Fruit fly (Drosophila melanogaster) whole organism, adult: Measurements from ENCODE around the gene CG8142.

Experiments
- CG11617 ChIP-seq: fragments of 200-800 bp; sonication (Bioruptor generic); optimal IDR thresholded peaks from 2 replicates; lab custom pipeline; 2017; ENCODE audit warnings: mild to moderate bottlenecking, missing biosample characterization, missing genetic modification reagents, missing genetic modification characterization
- CG14711 ChIP-seq: fragments of 200-800 bp; sonication (Bioruptor generic); optimal IDR thresholded peaks from 2 replicates; lab custom pipeline; 2018; ENCODE audit warnings: missing biosample characterization, mild to moderate bottlenecking, missing genetic modification characterization, moderate library complexity
- CG1620 ChIP-seq: fragments of 200-800 bp; sonication (Bioruptor generic); optimal IDR thresholded peaks from 2 replicates; lab custom pipeline; 2016; ENCODE audit warnings: missing biosample characterization, missing genetic modification characterization
- CG33017 ChIP-seq: fragments of 200-800 bp; sonication (Bioruptor generic); optimal IDR thresholded peaks from 2 replicates; lab custom pipeline; 2018; ENCODE audit warnings: missing biosample characterization, mild to moderate bottlenecking, missing genetic modification characterization, moderate library complexity
- CG7045 ChIP-seq: fragments of 200-800 bp; sonication (Bioruptor generic); optimal IDR thresholded peaks from 2 replicates; lab custom pipeline; 2017; ENCODE audit warnings: missing biosample characterization, mild to moderate bottlenecking, missing genetic modification characterization
- CG7101 ChIP-seq: fragments of 200-800 bp; sonication (Bioruptor generic); optimal IDR thresholded peaks from 2 replicates; lab custom pipeline; 2018; ENCODE audit warnings: missing biosample characterization, mild to moderate bottlenecking, missing genetic modification characterization, moderate library complexity
- Clk ChIP-seq: fragments of 200-800 bp; sonication (Bioruptor generic); optimal IDR thresholded peaks from 2 replicates; lab custom pipeline; 2017; ENCODE audit warnings: missing biosample characterization, missing genetic modification characterization
- Crg-1 ChIP-seq: fragments of 200-800 bp; sonication (Bioruptor generic); optimal IDR thresholded peaks from 2 replicates; lab custom pipeline; 2016; ENCODE audit warnings: missing biosample characterization, missing genetic modification characterization
- Hr96 ChIP-seq: fragments of 200-800 bp; sonication (Bioruptor generic); optimal IDR thresholded peaks from 2 replicates; lab custom pipeline; 2016; ENCODE audit warnings: missing biosample characterization, missing genetic modification characterization
- Mnt ChIP-seq: fragments of 200-800 bp; sonication (Bioruptor generic); optimal IDR thresholded peaks from 2 replicates; lab custom pipeline; 2016; ENCODE audit warnings: missing biosample characterization, mild to moderate bottlenecking, missing genetic modification characterization
- bab1 ChIP-seq: fragments of 200-800 bp; sonication (Bioruptor generic); optimal IDR thresholded peaks from 3 replicates; lab custom pipeline; 2019; ENCODE audit warnings: missing biosample characterization, mild to moderate bottlenecking, missing genetic modification characterization, moderate library complexity
- cic ChIP-seq: fragments of 200-800 bp; sonication (Bioruptor generic); optimal IDR thresholded peaks from 2 replicates; lab custom pipeline; 2017; ENCODE audit warnings: missing biosample characterization, mild to moderate bottlenecking, missing genetic modification characterization, moderate library complexity
- cnc ChIP-seq, 2 experiments: fragments of >200 bp; optimal IDR thresholded peaks; 2 replicates each; lab custom pipeline; 2017
- kay ChIP-seq: fragments of 200-800 bp; sonication (Bioruptor generic); peaks from one replicate; lab custom pipeline; 2016; ENCODE audit warnings: missing biosample characterization, missing genetic modification characterization, borderline replicate concordance
- ovo ChIP-seq: fragments of 200-800 bp; sonication (Bioruptor generic); optimal IDR thresholded peaks from 2 replicates; lab custom pipeline; 2016; ENCODE audit warnings: missing biosample characterization, missing genetic modification characterization
- pad ChIP-seq: fragments of 200-800 bp; sonication (Bioruptor generic); optimal IDR thresholded peaks from 3 replicates; lab custom pipeline; 2017; ENCODE audit warnings: missing biosample characterization, missing genetic modification characterization, mild to moderate bottlenecking, moderate library complexity, missing genetic modification reagents
- tj ChIP-seq: fragments of 200-800 bp; sonication (Bioruptor generic); optimal IDR thresholded peaks from 3 replicates; lab custom pipeline; 2017; ENCODE audit warnings: missing biosample characterization, mild to moderate bottlenecking, missing genetic modification characterization, moderate library complexity
- toe ChIP-seq: fragments of 200-800 bp; sonication (Bioruptor generic); optimal IDR thresholded peaks from 2 replicates; lab custom pipeline; 2016; ENCODE audit warnings: missing biosample characterization, missing genetic modification characterization

Gene CG8142

DNA sequence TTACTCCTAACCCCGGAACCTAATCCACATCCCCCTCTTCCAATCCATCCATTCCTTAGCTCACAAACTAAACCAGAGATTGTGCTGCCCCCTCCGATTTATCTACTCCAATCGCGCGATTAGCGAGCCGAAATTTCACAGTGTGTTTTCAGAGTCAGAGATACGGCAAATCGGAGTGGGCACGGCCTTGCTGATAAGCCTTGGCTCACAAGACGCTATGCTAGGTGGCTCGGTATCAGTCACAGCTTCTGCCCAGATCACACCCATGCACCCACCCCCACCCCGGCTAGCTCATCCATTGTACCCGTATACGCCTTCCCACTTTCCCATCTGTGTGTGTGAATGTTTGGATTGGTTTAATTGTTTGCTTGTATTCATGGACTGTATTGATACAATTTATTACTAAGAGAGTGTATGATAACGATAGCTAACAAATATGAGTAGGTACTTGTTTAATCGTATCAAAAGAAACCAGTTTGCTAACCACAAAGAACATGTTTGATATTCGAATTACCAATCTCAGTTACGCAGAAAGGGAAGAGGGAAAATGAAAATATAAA lies 1.4 kb upstream of the CG8142 start:
- TF ChIP-seq cnc (optimal IDR thresholded peaks at IDR 0.05; lab: Kevin White, UChicago) (no peak), CG1620 (GFP tag; lab: Kevin White, UChicago) (no peak), cic (GFP tag; lab: Kevin White, UChicago) (peak; percentile 19)

DNA sequence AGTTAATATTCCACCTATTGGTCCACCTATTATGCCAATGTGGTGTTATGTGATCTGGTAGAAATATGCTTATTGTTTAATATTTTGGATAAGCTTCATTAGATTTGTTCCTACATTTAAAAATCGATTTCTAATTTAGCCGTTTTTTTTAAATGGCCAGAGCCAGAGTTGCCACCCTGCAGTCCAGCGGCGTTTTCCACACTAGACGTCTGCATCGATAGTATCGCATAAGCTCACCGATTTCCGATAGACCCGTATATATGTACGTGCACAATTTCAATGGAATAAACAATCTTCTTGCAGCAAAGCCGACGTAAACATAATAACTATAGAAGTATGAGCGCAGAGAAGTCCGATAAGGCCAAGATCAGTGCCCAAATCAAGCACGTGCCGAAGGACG lies 2.6 kb downstream of the CG8142 start, which contains the start of gene Taf9:
TSS of gene Taf9 (plus strand) at position 239 of the 400 bp plus-strand sequence.
- peak; percentile 7 for TF ChIP-seq pad (GFP tag; lab: Kevin White, UChicago)
- TF ChIP-seq Mnt (GFP tag; lab: Kevin White, UChicago): peak; percentile 23
- peak; percentile 69 for TF ChIP-seq bab1 (GFP tag; lab: Kevin White, UChicago)
- peak; percentile 25 for TF ChIP-seq cic (GFP tag; lab: Kevin White, UChicago)
- peak; percentile 26 for TF ChIP-seq Crg-1 (GFP tag; lab: Kevin White, UChicago)
- no peak for TF ChIP-seq CG7101
- TF ChIP-seq CG1620 (GFP tag; lab: Kevin White, UChicago): peak; percentile 47
- TF ChIP-seq CG11617 (GFP tag; lab: Kevin White, UChicago): no peak
- peak; percentile 36 for TF ChIP-seq CG14711 (tag; lab: Kevin White, UChicago)

DNA sequence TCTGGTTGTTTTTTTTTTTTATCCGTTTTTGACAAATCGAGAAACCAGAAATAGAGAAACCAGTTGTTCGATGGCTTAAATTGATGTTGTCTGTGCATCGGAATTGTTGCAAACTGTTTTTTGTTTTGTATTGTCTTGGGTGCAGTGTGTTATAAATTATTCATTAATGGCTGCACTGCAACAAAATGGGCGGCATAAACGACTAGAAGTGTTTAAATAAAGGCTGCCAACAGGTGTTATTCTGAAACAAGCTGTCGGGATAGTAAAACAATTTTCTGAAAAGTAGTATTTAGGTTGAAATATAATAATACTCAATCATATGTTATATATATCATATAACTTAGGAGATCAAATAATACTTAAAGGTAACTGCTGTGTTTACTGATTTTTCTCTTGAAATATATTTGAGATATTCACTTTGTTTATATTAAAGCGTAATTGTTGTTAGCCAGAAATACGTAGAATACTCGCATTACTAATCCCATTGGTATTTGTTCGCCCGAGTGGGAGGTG lies 8.0 kb downstream of the CG8142 start:
- TF ChIP-seq CG11617 (GFP tag; lab: Kevin White, UChicago): no peak
- no peak for TF ChIP-seq pad (GFP tag; lab: Kevin White, UChicago)
- no peak for TF ChIP-seq CG33017 (tag; lab: Kevin White, UChicago)
- TF ChIP-seq kay (GFP tag; lab: Kevin White, UChicago): no peak
- TF ChIP-seq toe: no peak
- TF ChIP-seq cnc (optimal IDR thresholded peaks at IDR 0.05; lab: Kevin White, UChicago): no peak
- TF ChIP-seq cic (GFP tag; lab: Kevin White, UChicago): no peak

DNA sequence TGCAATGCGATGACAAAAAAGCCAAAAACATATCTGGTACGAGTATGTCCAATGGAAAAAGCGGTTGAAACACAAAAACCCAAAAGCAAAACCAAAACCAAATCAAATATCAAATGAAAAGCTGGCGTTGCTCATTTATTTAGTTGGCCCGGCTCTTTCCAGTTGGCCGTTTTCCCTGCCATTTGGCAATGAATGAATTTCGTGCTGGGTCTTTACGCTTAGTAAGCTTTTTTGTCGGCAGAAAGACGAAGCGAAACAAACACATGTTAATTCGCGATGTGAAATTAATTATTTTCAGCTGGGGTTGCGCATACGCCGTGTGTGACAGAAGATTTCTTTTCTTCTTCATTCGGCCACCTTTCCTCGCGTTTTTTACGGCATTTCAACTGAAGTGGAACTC lies 9.8 kb downstream of the CG8142 start:
- TF ChIP-seq CG33017 (tag; lab: Kevin White, UChicago) (no peak), tj (peak; percentile 99)

DNA sequence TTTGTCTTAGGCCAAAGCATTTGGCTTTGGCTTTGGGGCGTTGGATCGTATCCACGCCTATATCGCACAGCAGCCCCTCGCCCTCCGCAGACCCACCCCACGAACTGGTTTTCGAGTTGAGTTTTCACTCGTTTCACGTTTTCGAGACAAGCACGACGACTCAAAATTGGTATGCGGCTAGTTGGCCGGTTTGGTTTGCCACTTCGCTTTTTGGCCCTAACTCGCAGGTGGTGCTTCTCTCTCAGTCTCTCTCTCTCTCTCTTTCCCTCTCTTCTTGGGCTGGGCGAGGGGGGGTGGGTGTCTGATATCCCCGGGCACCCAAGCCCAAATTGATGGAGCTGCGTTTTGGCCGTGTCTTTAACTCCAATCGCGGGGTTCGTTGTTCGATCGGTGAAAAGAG lies 10.5 kb downstream of the CG8142 start:
- TF ChIP-seq bab1 (GFP tag; lab: Kevin White, UChicago) (no peak), pad (GFP tag; lab: Kevin White, UChicago) (no peak), CG7045 (GFP tag; lab: Kevin White, UChicago) (no peak), cnc (optimal IDR thresholded peaks at IDR 0.05; lab: Kevin White, UChicago) (no peak), CG7101 (no peak), CG14711 (tag; lab: Kevin White, UChicago) (no peak), toe (no peak), ovo (GFP tag; lab: Kevin White, UChicago) (no peak), Clk (GFP tag; lab: Kevin White, UChicago) (no peak), cic (GFP tag; lab: Kevin White, UChicago) (no peak), Crg-1 (GFP tag; lab: Kevin White, UChicago) (no peak)

DNA sequence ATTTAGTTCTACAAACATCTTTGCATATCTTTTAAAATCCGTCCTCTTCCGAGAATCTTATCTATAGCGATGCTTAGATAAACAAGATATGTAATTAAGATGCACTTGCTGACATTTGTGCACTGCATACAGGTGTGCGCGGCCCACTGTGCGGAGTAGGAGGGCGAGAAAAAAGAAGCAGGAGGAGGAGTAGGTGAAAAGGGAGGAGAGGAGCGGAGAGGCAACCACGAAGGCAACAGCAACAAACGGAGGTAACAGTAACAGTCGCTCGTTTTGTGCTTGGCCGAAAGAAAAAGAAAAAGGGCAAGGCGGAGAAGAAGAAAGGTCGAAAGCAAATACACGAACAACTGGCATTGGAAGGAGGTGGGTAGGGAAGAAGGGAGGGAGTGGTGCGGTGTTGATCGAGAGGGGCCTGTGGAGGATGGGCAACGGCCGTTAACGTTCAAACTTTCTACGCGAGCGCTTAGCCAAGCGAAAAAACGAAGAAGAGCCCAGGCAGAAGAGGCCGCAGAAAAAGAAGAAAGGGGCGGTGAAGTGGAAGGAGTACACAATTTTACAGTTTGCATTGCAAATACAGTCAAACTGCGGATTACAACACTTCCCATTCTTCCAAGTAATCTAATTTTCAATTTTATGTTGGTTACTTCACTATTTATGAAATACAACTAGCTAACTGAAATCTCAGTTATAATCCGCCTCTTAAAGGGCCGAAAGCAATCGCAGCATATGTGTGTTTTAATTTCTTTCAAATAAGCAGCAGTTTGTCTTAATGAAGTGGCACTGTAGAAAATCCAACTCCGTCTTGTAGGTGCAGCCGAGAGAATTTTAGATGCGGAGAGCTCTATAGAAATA lies 12.1 kb downstream of the CG8142 start:
- TF ChIP-seq CG1620 (GFP tag; lab: Kevin White, UChicago) (no peak), pad (GFP tag; lab: Kevin White, UChicago) (peak; percentile 85), bab1 (GFP tag; lab: Kevin White, UChicago) (peak; percentile 61), tj (peak; percentile 93)

DNA sequence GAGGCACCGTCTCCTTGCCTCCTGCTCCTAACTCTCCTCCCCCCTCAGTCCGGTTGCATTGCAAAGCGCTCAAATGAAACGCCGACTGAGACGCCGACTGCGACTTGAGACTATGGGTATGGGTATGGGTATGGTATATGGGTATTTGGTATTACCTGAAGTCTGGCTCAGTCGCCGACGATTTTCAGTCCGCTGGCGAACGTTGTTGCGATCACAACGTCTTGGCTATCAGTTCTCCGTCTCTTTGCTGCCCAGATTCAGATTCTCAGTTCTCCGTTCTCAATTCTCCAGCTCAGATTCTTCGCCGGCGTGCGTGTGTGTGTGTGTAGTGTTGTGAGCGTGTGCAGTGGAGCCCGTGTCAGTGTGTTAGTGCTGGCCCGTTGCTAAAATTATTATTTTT lies 13.9 kb downstream of the CG8142 start, which contains the start of gene CG6398:
TSS of gene CG6398 (plus strand) at position 185 of the 400 bp plus-strand sequence.
- TF ChIP-seq CG7101: no peak
- no peak for TF ChIP-seq Mnt (GFP tag; lab: Kevin White, UChicago)
- TF ChIP-seq CG1620 (GFP tag; lab: Kevin White, UChicago): peak; percentile 25
- peak; percentile 14 for TF ChIP-seq pad (GFP tag; lab: Kevin White, UChicago)
- peak; percentile 86 for TF ChIP-seq tj
- no peak for TF ChIP-seq CG14711 (tag; lab: Kevin White, UChicago)
- no peak for TF ChIP-seq toe
- no peak for TF ChIP-seq CG33017 (tag; lab: Kevin White, UChicago)
- no peak for TF ChIP-seq kay (GFP tag; lab: Kevin White, UChicago)
- no peak for TF ChIP-seq Crg-1 (GFP tag; lab: Kevin White, UChicago)
- no peak for TF ChIP-seq CG7045 (GFP tag; lab: Kevin White, UChicago)
- no peak for TF ChIP-seq Hr96
- TF ChIP-seq bab1 (GFP tag; lab: Kevin White, UChicago): peak; percentile 17
- TF ChIP-seq CG11617 (GFP tag; lab: Kevin White, UChicago): no peak
- no peak for TF ChIP-seq Clk (GFP tag; lab: Kevin White, UChicago)
- no peak for TF ChIP-seq ovo (GFP tag; lab: Kevin White, UChicago)
